Worm (Caenorhabditis elegans) whole organism, L3 larva: ENCODE measurements around the gene F41D9.2.

Experiments used
- aly-2 ChIP-seq: fragments of 150-350 bp; optimal IDR thresholded peaks from 2 replicates; lab custom pipeline; 2014; ENCODE audit warnings: missing biosample characterization, missing genetic modification characterization
- unc-39 ChIP-seq: sonication (generic microtip); optimal IDR thresholded peaks from 4 replicates; lab custom pipeline; 2017; ENCODE audit warnings: missing biosample characterization, missing genetic modification characterization

DNA sequence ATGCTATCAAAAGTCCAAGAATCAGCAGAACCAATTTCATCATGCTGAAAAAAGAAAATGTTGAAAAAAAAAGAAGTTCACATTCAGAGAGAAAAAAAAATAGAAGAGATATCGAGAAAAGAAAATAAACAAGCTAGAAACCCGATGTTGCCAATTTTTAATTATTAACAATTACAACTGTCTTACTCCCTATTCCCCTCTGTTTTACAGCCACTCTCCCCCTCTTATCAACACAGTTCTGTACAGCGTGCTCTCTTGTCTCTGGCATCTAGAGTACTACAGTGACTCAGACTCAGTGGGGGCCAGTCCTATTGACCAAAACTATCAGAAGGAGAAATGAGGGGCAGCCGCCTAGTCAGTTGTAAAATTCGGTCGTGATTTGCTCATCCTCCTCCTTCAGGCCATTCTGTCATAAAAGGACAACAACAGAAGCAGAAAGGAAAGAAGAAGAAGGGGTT is 7.8 kb upstream of the F41D9.2 start, which contains the start of gene wrk-1:
- TF ChIP-seq unc-39 (tag; lab: Kevin White, UChicago) (no peak), aly-2 (tag; lab: Kevin White, UChicago) (no peak)
